Fruit fly (Drosophila melanogaster): ENCODE results near the gene Vha26.

The Vha26 gene

dm6 chr3R:5587863-5588519, 3.6 kb upstream of the Vha26 start, which contains the start of gene CG2926 (continued):
- no peak for TF ChIP-seq CG5180 (GFP tag; optimal IDR thresholded peaks at IDR 0.05)
- TF ChIP-seq scrt (GFP tag; optimal IDR thresholded peaks at IDR 0.05): no peak
- no peak for TF ChIP-seq Mes4 (GFP tag; optimal IDR thresholded peaks at IDR 0.05)
- no peak for TF ChIP-seq CG12744 (GFP tag; optimal IDR thresholded peaks at IDR 0.05)
- TF ChIP-seq hth (optimal IDR thresholded peaks at IDR 0.05): no peak
- TF ChIP-seq CG12769 (tag; optimal IDR thresholded peaks at IDR 0.05): no peak
- TF ChIP-seq Xbp1 (GFP tag; optimal IDR thresholded peaks at IDR 0.05): no peak
- no peak for TF ChIP-seq CG31365 (tag; optimal IDR thresholded peaks at IDR 0.05)
- no peak for TF ChIP-seq CG15479 (GFP tag; optimal IDR thresholded peaks at IDR 0.05)
- no peak for TF ChIP-seq sug (tag; optimal IDR thresholded peaks at IDR 0.05)
- no peak for TF ChIP-seq CG1024 (GFP tag; IDR thresholded peaks at IDR 0.05)
- no peak for TF ChIP-seq CG13894 (tag; optimal IDR thresholded peaks at IDR 0.05)
- TF ChIP-seq Scr (GFP tag; IDR thresholded peaks at IDR 0.05; ENCODE audit: partially characterized antibody): peak; percentile 89
- TF ChIP-seq CG6654 (GFP tag; optimal IDR thresholded peaks at IDR 0.05): no peak
- TF ChIP-seq CG18599 (GFP tag; optimal IDR thresholded peaks at IDR 0.05): no peak
- TF ChIP-seq lilli (GFP tag; optimal IDR thresholded peaks at IDR 0.05): peak; percentile 69
- TF ChIP-seq CG15011 (GFP tag; optimal IDR thresholded peaks at IDR 0.05): no peak
- peak; percentile 75; the same call in 2 of the 4 replicates for TF ChIP-seq Gug (GFP tag; IDR thresholded peaks at IDR 0.05)
- TF ChIP-seq zen (tag; optimal IDR thresholded peaks at IDR 0.05): no peak
- no peak for TF ChIP-seq CG18011 (GFP tag; optimal IDR thresholded peaks at IDR 0.05)
- TF ChIP-seq CG17361 (GFP tag; IDR thresholded peaks at IDR 0.05): no peak
- peak; percentile 45; the same call in 1 of the 3 replicates for TF ChIP-seq dysf (GFP tag; IDR thresholded peaks at IDR 0.05)
- no peak; the same call in 1 of the 2 replicates for TF ChIP-seq lmd (GFP tag; IDR thresholded peaks at IDR 0.05)
- TF ChIP-seq Dip3 (GFP tag; optimal IDR thresholded peaks at IDR 0.05): no peak
- TF ChIP-seq CG9727 (GFP tag; optimal IDR thresholded peaks at IDR 0.05): no peak
- no peak for TF ChIP-seq nerfin-1 (tag; optimal IDR thresholded peaks at IDR 0.05)
- no peak for TF ChIP-seq NK7.1 (GFP tag; optimal IDR thresholded peaks at IDR 0.05)
- TF ChIP-seq Dek (tag; optimal IDR thresholded peaks at IDR 0.05): no peak
- TF ChIP-seq Poxn (GFP tag; IDR thresholded peaks at IDR 0.05): no peak
- TF ChIP-seq CG2202 (tag; optimal IDR thresholded peaks at IDR 0.05): no peak
- TF ChIP-seq CG32767 (GFP tag; IDR thresholded peaks at IDR 0.05): peak; percentile 57; the same call in 1 of the 2 replicates
- no peak for TF ChIP-seq corto (GFP tag; optimal IDR thresholded peaks at IDR 0.05)
- TF ChIP-seq CG12236 (GFP tag; optimal IDR thresholded peaks at IDR 0.05): no peak
- TF ChIP-seq CG2678 (tag; optimal IDR thresholded peaks at IDR 0.05): no peak
- peak; percentile 56 for TF ChIP-seq NFAT (GFP tag; IDR thresholded peaks at IDR 0.05)
- TF ChIP-seq sisA (GFP tag; IDR thresholded peaks at IDR 0.05): no peak
- no peak for TF ChIP-seq CG10321 (GFP tag; IDR thresholded peaks at IDR 0.05)
- no peak for TF ChIP-seq Oaz (GFP tag; IDR thresholded peaks at IDR 0.05)
- TF ChIP-seq Dp (GFP tag; optimal IDR thresholded peaks at IDR 0.05): peak; percentile 64
- TF ChIP-seq CG12391 (tag; optimal IDR thresholded peaks at IDR 0.05): no peak
- TF ChIP-seq B-H2 (GFP tag; optimal IDR thresholded peaks at IDR 0.05): no peak
- no peak for TF ChIP-seq Sry-β (GFP tag; optimal IDR thresholded peaks at IDR 0.05)
- no peak for TF ChIP-seq tup (GFP tag; optimal IDR thresholded peaks at IDR 0.05)
- TF ChIP-seq CG10543 (GFP tag; optimal IDR thresholded peaks at IDR 0.05): no peak
- TF ChIP-seq btn (GFP tag; optimal IDR thresholded peaks at IDR 0.05): no peak
- no peak for TF ChIP-seq CG14965 (GFP tag; optimal IDR thresholded peaks at IDR 0.05; ENCODE audit: borderline replicate concordance)
- peak; percentile 62 for TF ChIP-seq CG6272 (GFP tag; IDR thresholded peaks at IDR 0.05)
- peak; percentile 55 for TF ChIP-seq her (GFP tag; optimal IDR thresholded peaks at IDR 0.05)
- TF ChIP-seq Awh (GFP tag; IDR thresholded peaks at IDR 0.05): no peak
- TF ChIP-seq MESR4 (GFP tag; optimal IDR thresholded peaks at IDR 0.05): peak; percentile 94

Measured in whole organism, embryonic.